Fruit fly (Drosophila melanogaster): Measurements from ENCODE around the gene CG42327.

The CG42327 gene

DNA sequence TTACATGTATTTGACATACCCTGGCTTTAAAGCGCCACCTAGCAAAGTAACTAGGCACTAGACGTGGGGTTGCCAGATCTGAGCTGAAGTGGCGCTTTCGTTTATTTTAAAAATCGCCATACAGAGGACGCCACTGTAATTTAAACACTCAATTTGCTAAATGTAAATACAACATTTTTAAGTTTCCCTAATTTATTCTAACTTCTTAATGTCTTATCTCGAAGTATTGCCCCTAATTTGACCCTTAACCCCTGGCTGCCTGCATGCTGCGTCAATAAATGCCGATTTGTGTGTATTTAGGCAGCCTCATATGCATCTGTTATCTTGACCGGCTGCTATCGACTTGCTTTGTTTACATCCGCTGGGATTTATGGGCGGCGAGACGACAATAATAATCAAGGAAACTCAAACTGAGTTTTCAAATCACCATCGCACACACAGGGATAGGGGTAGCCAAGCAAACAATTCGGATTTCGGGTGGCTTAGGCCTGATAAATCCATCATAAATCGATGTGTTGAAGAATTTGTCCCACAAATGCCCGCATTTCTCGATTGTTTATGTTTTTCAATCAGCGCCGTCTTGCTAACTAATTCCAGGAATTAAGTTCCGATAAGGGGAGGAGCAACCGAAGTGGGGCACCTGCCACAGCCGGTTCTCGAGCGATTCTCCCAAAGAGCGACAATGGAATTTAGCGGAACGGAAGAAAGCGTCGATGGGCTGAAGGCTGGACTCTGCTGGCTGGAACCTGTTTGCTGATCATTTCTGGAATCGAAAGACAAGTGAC, 42.5 kb upstream of the CG42327 start (continued):
- TF ChIP-seq C15 (GFP tag; IDR thresholded peaks at IDR 0.05) = no peak
- TF ChIP-seq CG11723 (GFP tag; optimal IDR thresholded peaks at IDR 0.05) = no peak
- no peak for TF ChIP-seq CG13296 (GFP tag; optimal IDR thresholded peaks at IDR 0.05)
- TF ChIP-seq ewg (GFP tag; optimal IDR thresholded peaks at IDR 0.05) = peak; percentile 5
- no peak for TF ChIP-seq exex (tag; optimal IDR thresholded peaks at IDR 0.05)
- TF ChIP-seq CG7357 (GFP tag; IDR thresholded peaks at IDR 0.05) = no peak
- no peak for TF ChIP-seq run (tag; optimal IDR thresholded peaks at IDR 0.05)
- TF ChIP-seq dm (GFP tag; optimal IDR thresholded peaks at IDR 0.05) = peak; percentile 24
- no peak for TF ChIP-seq CG12299 (tag; optimal IDR thresholded peaks at IDR 0.05)
- peak; percentile 82 for TF ChIP-seq Chrac-16 (GFP tag; optimal IDR thresholded peaks at IDR 0.05)
- no peak for TF ChIP-seq Dfd (GFP tag; optimal IDR thresholded peaks at IDR 0.05)
- TF ChIP-seq sim (GFP tag; IDR thresholded peaks at IDR 0.05) = no peak
- TF ChIP-seq salm (tag; optimal IDR thresholded peaks at IDR 0.05) = no peak
- 0 out of 3 replicates have a peak, but pooled peaks have one; percentile 52 for TF ChIP-seq Opbp (GFP tag; IDR thresholded peaks at IDR 0.05; ENCODE audit: partially characterized antibody)
- TF ChIP-seq CG9437 (GFP tag; optimal IDR thresholded peaks at IDR 0.05) = no peak
- no peak for TF ChIP-seq Sin3A (optimal IDR thresholded peaks at IDR 0.05)
- TF ChIP-seq gcm (GFP tag; optimal IDR thresholded peaks at IDR 0.05) = peak; percentile 89
- TF ChIP-seq CG5953 (GFP tag; IDR thresholded peaks at IDR 0.05) = no peak
- TF ChIP-seq Poxn (GFP tag; IDR thresholded peaks at IDR 0.05) = no peak
- peak; percentile 9 for TF ChIP-seq fd102C (GFP tag; optimal IDR thresholded peaks at IDR 0.05)
- TF ChIP-seq hth (optimal IDR thresholded peaks at IDR 0.05) = no peak
- peak; percentile 45; the same call in 1 of the 2 replicates for TF ChIP-seq Nf-YA (GFP tag; IDR thresholded peaks at IDR 0.05)
- TF ChIP-seq CG7987 (GFP tag; optimal IDR thresholded peaks at IDR 0.05) = peak; percentile 48
- peak; percentile 44; the same call in 1 of the 2 replicates for TF ChIP-seq CG31441 (GFP tag; IDR thresholded peaks at IDR 0.05)
- TF ChIP-seq Doc3 (GFP tag; IDR thresholded peaks at IDR 0.05; ENCODE audit: partially characterized antibody) = no peak
- no peak for TF ChIP-seq toy (GFP tag; IDR thresholded peaks at IDR 0.05)
- TF ChIP-seq corto (GFP tag; optimal IDR thresholded peaks at IDR 0.05) = no peak
- peak; percentile 67; the same call in 2 of the 3 replicates for TF ChIP-seq Mrtf (GFP tag; IDR thresholded peaks at IDR 0.05)
- TF ChIP-seq cwo (GFP tag; optimal IDR thresholded peaks at IDR 0.05) = no peak
- peak; percentile 62 for TF ChIP-seq mam (GFP tag; optimal IDR thresholded peaks at IDR 0.05)
- TF ChIP-seq bbx (GFP tag; IDR thresholded peaks at IDR 0.05; ENCODE audit: partially characterized antibody) = peak; percentile 61
- peak; percentile 51 for TF ChIP-seq trh (GFP tag; optimal IDR thresholded peaks at IDR 0.05)
- TF ChIP-seq bigmax (GFP tag; optimal IDR thresholded peaks at IDR 0.05) = no peak
- TF ChIP-seq CoRest (tag; optimal IDR thresholded peaks at IDR 0.05) = peak; percentile 72
- no peak for TF ChIP-seq odd (GFP tag; optimal IDR thresholded peaks at IDR 0.05)
- peak; percentile 14 for TF ChIP-seq Side (GFP tag; optimal IDR thresholded peaks at IDR 0.05)
- no peak for TF ChIP-seq jigr1 (GFP tag; IDR thresholded peaks at IDR 0.05)
- peak; percentile 63 for TF ChIP-seq CG13624 (GFP tag; optimal IDR thresholded peaks at IDR 0.05)
- peak; percentile 4 for TF ChIP-seq Deaf1 (tag; optimal IDR thresholded peaks at IDR 0.05)
- TF ChIP-seq ems (GFP tag; optimal IDR thresholded peaks at IDR 0.05) = no peak
- TF ChIP-seq CG32772 (GFP tag; IDR thresholded peaks at IDR 0.05) = peak; percentile 74
- no peak for TF ChIP-seq z (GFP tag; IDR thresholded peaks at IDR 0.05)
- TF ChIP-seq otp (GFP tag; IDR thresholded peaks at IDR 0.05) = peak; percentile 60; the same call in 1 of the 3 replicates
- no peak for TF ChIP-seq CG10147 (GFP tag; optimal IDR thresholded peaks at IDR 0.05)
- TF ChIP-seq Hmx (GFP tag; optimal IDR thresholded peaks at IDR 0.05) = no peak
- no peak for TF ChIP-seq sqz (GFP tag; optimal IDR thresholded peaks at IDR 0.05)
- no peak for TF ChIP-seq ro (GFP tag; IDR thresholded peaks at IDR 0.05)
- TF ChIP-seq gce (GFP tag; IDR thresholded peaks at IDR 0.05) = no peak
- TF ChIP-seq yki (optimal IDR thresholded peaks at IDR 0.05) = peak; percentile 52
- TF ChIP-seq grau (tag; optimal IDR thresholded peaks at IDR 0.05) = peak; percentile 64
- peak; percentile 20; the same call in 1 of the 3 replicates for TF ChIP-seq CG14050 (GFP tag; IDR thresholded peaks at IDR 0.05)
